Worm (Caenorhabditis elegans) whole organism, early embryonic: ENCODE data around the gene M02H5.8.

ENCODE experiments used
- flt-1 ChIP-seq: fragments of 200-800 bp; sonication (Bioruptor generic); IDR thresholded peaks from 2 replicates; pipeline ENCODE4 v1.3.6; 2022; ENCODE audit warnings: missing genetic modification characterization, missing compliant biosample characterization
- hmg-4 ChIP-seq: fragments of 200-800 bp; sonication (Bioruptor generic); optimal IDR thresholded peaks from 2 replicates; lab custom pipeline; 2018; ENCODE audit warnings: mild to moderate bottlenecking, missing genetic modification characterization, missing compliant biosample characterization
- sea-1 ChIP-seq: fragments of 200-800 bp; sonication (Bioruptor generic); conservative IDR thresholded peaks from 2 replicates; pipeline ENCODE4 v1.3.6; 2022; ENCODE audit warnings: missing genetic modification characterization, missing compliant biosample characterization

- TF ChIP-seq hmg-4 (GFP tag; lab: Kevin White, UChicago) (no peak), flt-1 (GFP tag; lab: Robert Waterston, UW) (no peak), sea-1 (GFP tag; lab: Robert Waterston, UW) (no peak)
Measured at ce11 chrV:439183-439749, 10.5 kb upstream of the M02H5.8 start.
